Worm (Caenorhabditis elegans) whole organism, young adult: ENCODE data around the gene srd-44.

Source experiments
- B0035.1 ChIP-seq: sonication (generic microtip); optimal IDR thresholded peaks from 2 replicates; lab custom pipeline; 2016; ENCODE audit warnings: missing genetic modification characterization, mild to moderate bottlenecking, missing compliant biosample characterization, missing genotype, missing genetic modification reagents
- C06A6.2 ChIP-seq: fragments of 200-800 bp; sonication (Bioruptor generic); conservative IDR thresholded peaks from 2 replicates; pipeline ENCODE4 v1.3.6; 2022; ENCODE audit warnings: missing genetic modification characterization, missing compliant biosample characterization
- F33H1.4 ChIP-seq: fragments of 200-800 bp; sonication (Bioruptor generic); IDR thresholded peaks from 2 replicates; pipeline ENCODE4 v1.3.6; 2022; ENCODE audit warnings: missing genetic modification reagents, missing genetic modification characterization, missing compliant biosample characterization
- F49E8.2 ChIP-seq: sonication (generic microtip); optimal IDR thresholded peaks from 3 replicates; lab custom pipeline; 2017; ENCODE audit warnings: missing genetic modification characterization, mild to moderate bottlenecking, missing compliant biosample characterization, antibody characterized with exemption, moderate library complexity; ENCODE audit not compliant: insufficient read depth
- F52B5.7 ChIP-seq: sonication (generic microtip); optimal IDR thresholded peaks from 2 replicates; lab custom pipeline; 2016; ENCODE audit warnings: mild to moderate bottlenecking, missing genetic modification characterization, missing compliant biosample characterization
- F55B11.4 ChIP-seq: sonication (generic microtip); optimal IDR thresholded peaks from 2 replicates; lab custom pipeline; 2016; ENCODE audit warnings: missing compliant biosample characterization, missing genetic modification characterization, borderline replicate concordance; ENCODE audit not compliant: insufficient read depth
- F57A8.1 ChIP-seq: fragments of 200-800 bp; sonication (Bioruptor generic); optimal IDR thresholded peaks from 2 replicates; lab custom pipeline; 2018; ENCODE audit warnings: mild to moderate bottlenecking, missing genetic modification characterization, moderate library complexity, missing compliant biosample characterization
- F57C9.4 ChIP-seq: sonication (generic microtip); optimal IDR thresholded peaks from 2 replicates; lab custom pipeline; 2017; ENCODE audit warnings: mild to moderate bottlenecking, missing genetic modification characterization, missing compliant biosample characterization
- K11D2.4 ChIP-seq: fragments of 200-800 bp; sonication (Bioruptor generic); IDR thresholded peaks from 2 replicates; pipeline ENCODE4 v1.3.6; 2022; ENCODE audit warnings: missing genetic modification reagents, missing genetic modification characterization, missing compliant biosample characterization
- T07F8.4 ChIP-seq: sonication (generic microtip); optimal IDR thresholded peaks from 2 replicates; lab custom pipeline; 2016; ENCODE audit warnings: mild to moderate bottlenecking, missing genetic modification characterization, moderate library complexity, missing compliant biosample characterization
- Y79H2A.3 ChIP-seq: fragments of 200-800 bp; sonication (Bioruptor generic); conservative IDR thresholded peaks from 2 replicates; pipeline ENCODE4 v1.3.6; 2022; ENCODE audit warnings: missing genetic modification reagents, missing genetic modification characterization, missing compliant biosample characterization
- ZK185.1 ChIP-seq: sonication (generic microtip); optimal IDR thresholded peaks from 2 replicates; lab custom pipeline; 2016; ENCODE audit warnings: mild to moderate bottlenecking, missing genetic modification characterization, missing compliant biosample characterization; ENCODE audit not compliant: poor library complexity, severe bottlenecking
- ama-1 ChIP-seq, 3 experiments: fragments of 150-350 bp in 1 of 3; sonication (generic microtip) in 2 of 3; optimal IDR thresholded peaks; 2 replicates each; lab custom pipeline; 2014 to 2018; ENCODE audit warnings: missing biosample characterization in 2 of 3, missing genetic modification characterization in 2 of 3, missing genetic modification reagents in 2 of 3
- aptf-2 ChIP-seq: fragments of 200-800 bp; sonication (Bioruptor generic); conservative IDR thresholded peaks from 2 replicates; pipeline ENCODE4 v1.3.6; 2022; ENCODE audit warnings: missing genetic modification reagents, missing genetic modification characterization, missing compliant biosample characterization
- athp-1 ChIP-seq: sonication (generic microtip); optimal IDR thresholded peaks from 2 replicates; lab custom pipeline; 2017; ENCODE audit warnings: mild to moderate bottlenecking, missing genetic modification characterization, missing compliant biosample characterization
- attf-6 ChIP-seq: fragments of 200-800 bp; sonication (Bioruptor generic); IDR thresholded peaks from 2 replicates; pipeline ENCODE4 v1.3.6; 2022; ENCODE audit warnings: missing genetic modification reagents, missing genetic modification characterization, missing compliant biosample characterization
- bed-1 ChIP-seq: fragments of 200-800 bp; sonication (Bioruptor generic); IDR thresholded peaks from 2 replicates; pipeline ENCODE4 v1.3.6; 2022; ENCODE audit warnings: missing genetic modification reagents, missing genetic modification characterization, missing compliant biosample characterization
- bed-2 ChIP-seq: fragments of 200-800 bp; sonication (Bioruptor generic); IDR thresholded peaks from 2 replicates; pipeline ENCODE4 v1.3.6; 2022; ENCODE audit warnings: missing genetic modification reagents, missing genetic modification characterization, missing compliant biosample characterization
- ceh-91 ChIP-seq: fragments of 200-800 bp; sonication (Bioruptor generic); IDR thresholded peaks from 2 replicates; pipeline ENCODE4 v1.3.6; 2022; ENCODE audit warnings: missing genetic modification reagents, missing genetic modification characterization, missing compliant biosample characterization
- chd-7 ChIP-seq: sonication (generic microtip); optimal IDR thresholded peaks from 2 replicates; lab custom pipeline; 2016; ENCODE audit warnings: mild to moderate bottlenecking, missing genetic modification characterization, moderate library complexity, missing compliant biosample characterization
- die-1 ChIP-seq: sonication (generic microtip); optimal IDR thresholded peaks from 2 replicates; lab custom pipeline; 2016; ENCODE audit warnings: missing genotype, mild to moderate bottlenecking, missing genetic modification characterization, missing compliant biosample characterization
- efl-1 ChIP-seq: fragments of 150-350 bp; optimal IDR thresholded peaks from 2 replicates; lab custom pipeline; 2014; ENCODE audit warnings: missing biosample characterization, missing genetic modification reagents, missing genetic modification characterization
- egl-44 ChIP-seq: fragments of 200-800 bp; sonication (Bioruptor generic); IDR thresholded peaks from 2 replicates; pipeline ENCODE4 v1.3.6; 2022; ENCODE audit warnings: missing genetic modification reagents, missing genetic modification characterization, missing compliant biosample characterization
- ets-4 ChIP-seq: fragments of 200-800 bp; sonication (Bioruptor generic); optimal IDR thresholded peaks from 2 replicates; lab custom pipeline; 2018; ENCODE audit warnings: mild to moderate bottlenecking, missing genetic modification characterization, missing compliant biosample characterization
- fkh-3 ChIP-seq: sonication (generic microtip); optimal IDR thresholded peaks from 2 replicates; lab custom pipeline; 2016; ENCODE audit warnings: mild to moderate bottlenecking, missing genetic modification characterization, missing compliant biosample characterization
- gei-17 ChIP-seq: fragments of 200-800 bp; sonication (Bioruptor generic); optimal IDR thresholded peaks from 2 replicates; lab custom pipeline; 2018; ENCODE audit warnings: mild to moderate bottlenecking, missing genetic modification characterization, missing compliant biosample characterization
- hlh-12 ChIP-seq: sonication (generic microtip); optimal IDR thresholded peaks from 2 replicates; lab custom pipeline; 2016; ENCODE audit warnings: missing genetic modification characterization, missing compliant biosample characterization
- lin-54 ChIP-seq: fragments of 200-800 bp; sonication (Bioruptor generic); optimal IDR thresholded peaks from 2 replicates; lab custom pipeline; 2018; ENCODE audit warnings: mild to moderate bottlenecking, missing genetic modification characterization, missing compliant biosample characterization
- madf-10 ChIP-seq: sonication (generic microtip); optimal IDR thresholded peaks from 2 replicates; lab custom pipeline; 2016; ENCODE audit warnings: mild to moderate bottlenecking, missing genetic modification characterization, missing compliant biosample characterization
- madf-8 ChIP-seq: fragments of 200-800 bp; sonication (Bioruptor generic); conservative IDR thresholded peaks from 2 replicates; pipeline ENCODE4 v1.3.6; 2022; ENCODE audit warnings: missing genetic modification reagents, missing genetic modification characterization, missing compliant biosample characterization
- mcd-1 ChIP-seq: fragments of 200-800 bp; sonication (Bioruptor generic); IDR thresholded peaks from 2 replicates; pipeline ENCODE4 v1.3.6; 2022; ENCODE audit warnings: missing genetic modification reagents, missing genetic modification characterization, missing compliant biosample characterization
- mel-28 ChIP-seq: sonication (generic microtip); optimal IDR thresholded peaks from 2 replicates; lab custom pipeline; 2016; ENCODE audit warnings: borderline replicate concordance, mild to moderate bottlenecking, missing genetic modification characterization, missing compliant biosample characterization
- mes-4 ChIP-seq: sonication (generic microtip); optimal IDR thresholded peaks from 2 replicates; lab custom pipeline; 2016; ENCODE audit warnings: missing genotype, missing genetic modification characterization, missing compliant biosample characterization
- nfya-1 ChIP-seq: sonication (generic microtip); optimal IDR thresholded peaks from 2 replicates; lab custom pipeline; 2017; ENCODE audit warnings: antibody characterized with exemption, missing compliant biosample characterization, missing genetic modification characterization, borderline replicate concordance; ENCODE audit not compliant: insufficient read depth
- nfyb-1 ChIP-seq: fragments of 200-800 bp; sonication (Bioruptor generic); IDR thresholded peaks from 2 replicates; pipeline ENCODE4 v1.3.6; 2022; ENCODE audit warnings: missing genetic modification reagents, missing genetic modification characterization, missing compliant biosample characterization
- nhr-179 ChIP-seq: sonication (generic microtip); optimal IDR thresholded peaks from 2 replicates; lab custom pipeline; 2016; ENCODE audit warnings: mild to moderate bottlenecking, missing genetic modification characterization, missing compliant biosample characterization
- nhr-90 ChIP-seq: sonication (generic microtip); optimal IDR thresholded peaks from 2 replicates; lab custom pipeline; 2016; ENCODE audit warnings: missing genotype, mild to moderate bottlenecking, missing genetic modification characterization, missing compliant biosample characterization
- repo-1 ChIP-seq: sonication (generic microtip); optimal IDR thresholded peaks from 2 replicates; lab custom pipeline; 2017; ENCODE audit warnings: mild to moderate bottlenecking, missing genetic modification characterization, missing compliant biosample characterization
- snpc-4 ChIP-seq, 5 experiments: fragments of 150-350 bp in 1 of 5; sonication (generic microtip) in 4 of 5; optimal IDR thresholded peaks; 2 replicates each; lab custom pipeline; 2014 to 2018; ENCODE audit warnings: missing genetic modification characterization in 5 of 5, missing biosample characterization in 3 of 5, antibody characterized with exemption in 2 of 5, mild to moderate bottlenecking in 2 of 5, missing compliant biosample characterization in 2 of 5, missing genotype in 2 of 5, moderate library complexity in 2 of 5, missing genetic modification reagents in 1 of 5
- somi-1 ChIP-seq: fragments of 200-800 bp; sonication (Bioruptor generic); optimal IDR thresholded peaks from 2 replicates; lab custom pipeline; 2018; ENCODE audit warnings: mild to moderate bottlenecking, missing genetic modification characterization, missing compliant biosample characterization
- tlf-1 ChIP-seq: fragments of 200-800 bp; sonication (Bioruptor generic); optimal IDR thresholded peaks from 2 replicates; lab custom pipeline; 2018; ENCODE audit warnings: mild to moderate bottlenecking, missing genetic modification characterization, missing compliant biosample characterization
- unc-130 ChIP-seq: sonication (generic microtip); optimal IDR thresholded peaks from 2 replicates; lab custom pipeline; 2016; ENCODE audit warnings: missing genetic modification reagents, missing genetic modification characterization, missing compliant biosample characterization
- zfh-2 ChIP-seq: fragments of 200-800 bp; sonication (Bioruptor generic); conservative IDR thresholded peaks from 2 replicates; pipeline ENCODE4 v1.3.6; 2022; ENCODE audit warnings: missing genetic modification reagents, missing genetic modification characterization, missing compliant biosample characterization
- zim-3 ChIP-seq: sonication (generic microtip); optimal IDR thresholded peaks from 2 replicates; lab custom pipeline; 2017; ENCODE audit warnings: mild to moderate bottlenecking, missing genetic modification characterization, moderate library complexity, missing compliant biosample characterization
- ztf-22 ChIP-seq: fragments of 200-800 bp; sonication (Bioruptor generic); optimal IDR thresholded peaks from 2 replicates; lab custom pipeline; 2018; ENCODE audit warnings: mild to moderate bottlenecking, missing genetic modification characterization, moderate library complexity, missing compliant biosample characterization
- ztf-26 ChIP-seq: sonication (generic microtip); optimal IDR thresholded peaks from 2 replicates; lab custom pipeline; 2017; ENCODE audit warnings: missing genetic modification characterization, missing compliant biosample characterization
- ztf-6 ChIP-seq: fragments of 200-800 bp; sonication (Bioruptor generic); IDR thresholded peaks from 2 replicates; pipeline ENCODE4 v1.3.6; 2022; ENCODE audit warnings: missing genetic modification reagents, missing genetic modification characterization, missing compliant biosample characterization

The srd-44 gene

DNA sequence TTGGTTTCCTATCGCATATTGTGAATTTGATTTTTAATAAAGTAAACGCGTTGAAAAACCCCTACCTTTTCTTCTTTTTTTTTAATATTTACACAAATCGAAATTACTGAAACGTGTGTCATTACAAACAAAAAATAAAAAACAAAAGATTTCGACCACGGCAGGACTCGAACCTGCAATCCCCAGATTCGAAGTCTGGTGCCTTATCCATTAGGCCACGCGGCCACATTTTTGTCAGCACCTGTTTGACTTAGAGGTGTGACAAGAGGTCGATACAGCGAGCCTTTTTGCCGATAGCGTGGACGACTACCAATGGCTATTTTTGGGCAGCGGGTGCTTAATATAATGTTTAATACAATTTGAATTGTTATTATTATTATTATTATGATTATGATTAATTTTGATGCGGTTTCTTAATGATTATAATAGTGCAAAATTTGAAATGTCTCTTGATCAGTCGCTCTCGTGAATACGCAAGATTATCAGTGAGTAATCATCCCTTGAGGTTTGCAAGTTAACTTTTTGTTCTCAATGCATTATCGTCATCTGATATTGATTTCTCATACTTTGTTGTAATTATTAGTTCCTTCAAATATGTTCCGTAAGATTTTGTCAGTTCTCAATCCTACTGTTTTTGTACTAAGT, at the start of gene srd-44:
srd-44 (plus strand) TSS at position 595 of the 645 bp plus-strand sequence.
- no peak for TF ChIP-seq zim-3
- no peak for TF ChIP-seq nhr-179 (tag; lab: Kevin White, UChicago)
- no peak for TF ChIP-seq lin-54 (GFP tag; lab: Kevin White, UChicago)
- peak; percentile 36 for TF ChIP-seq madf-10
- TF ChIP-seq F57C9.4 (tag; lab: Kevin White, UChicago): no peak
- TF ChIP-seq aptf-2 (GFP tag; lab: Robert Waterston, UW): no peak
- no peak for TF ChIP-seq egl-44 (GFP tag; lab: Robert Waterston, UW)
- TF ChIP-seq ceh-91 (GFP tag; lab: Robert Waterston, UW): no peak
- peak; percentile 52 for TF ChIP-seq T07F8.4 (tag; lab: Kevin White, UChicago)
- peak; percentile 56 for TF ChIP-seq snpc-4 (GFP tag; optimal IDR thresholded peaks at IDR 0.05; lab: Kevin White, UChicago)
- no peak for TF ChIP-seq snpc-4 (tag; optimal IDR thresholded peaks at IDR 0.05; lab: Kevin White, UChicago)
- TF ChIP-seq nfya-1 (tag; lab: Kevin White, UChicago): no peak
- TF ChIP-seq ztf-22: no peak
- no peak for TF ChIP-seq zfh-2 (GFP tag; lab: Robert Waterston, UW)
- TF ChIP-seq ama-1 (optimal IDR thresholded peaks at IDR 0.05; lab: Kevin White, UChicago): no peak
- TF ChIP-seq ama-1 (GFP tag; optimal IDR thresholded peaks at IDR 0.05; lab: Kevin White, UChicago): no peak
- peak; percentile 58 for TF ChIP-seq nhr-90 (tag; lab: Kevin White, UChicago)
- TF ChIP-seq gei-17: no peak
- no peak for TF ChIP-seq bed-2 (GFP tag; lab: Robert Waterston, UW)
- TF ChIP-seq F57A8.1 (GFP tag; lab: Kevin White, UChicago): no peak
- TF ChIP-seq mel-28 (tag; lab: Kevin White, UChicago): no peak
- no peak for TF ChIP-seq attf-6 (GFP tag; lab: Robert Waterston, UW)
- no peak for TF ChIP-seq F55B11.4 (tag; lab: Kevin White, UChicago)
- no peak for TF ChIP-seq F49E8.2 (tag; lab: Kevin White, UChicago)
- peak; percentile 63 for TF ChIP-seq ztf-26 (tag; lab: Kevin White, UChicago)
- TF ChIP-seq mcd-1: no peak
- peak; percentile 18 for TF ChIP-seq unc-130
- no peak for TF ChIP-seq mes-4 (tag; lab: Kevin White, UChicago)
- no peak for TF ChIP-seq madf-8 (GFP tag; lab: Robert Waterston, UW)
- no peak for TF ChIP-seq K11D2.4 (GFP tag; lab: Robert Waterston, UW)
- TF ChIP-seq C06A6.2 (GFP tag; lab: Robert Waterston, UW): no peak
- TF ChIP-seq hlh-12 (tag; lab: Kevin White, UChicago): no peak
- peak; percentile 83 for TF ChIP-seq ZK185.1 (tag; lab: Kevin White, UChicago)
- no peak for TF ChIP-seq F52B5.7 (tag; lab: Kevin White, UChicago)
- no peak for TF ChIP-seq efl-1 (GFP tag; lab: Kevin White, UChicago)
- no peak for TF ChIP-seq somi-1 (GFP tag; lab: Kevin White, UChicago)
- TF ChIP-seq fkh-3 (tag; lab: Kevin White, UChicago): no peak
- TF ChIP-seq ets-4: no peak
- TF ChIP-seq nfyb-1: 0 out of 2 replicates have a peak, but pooled peaks have one; percentile 45
- no peak for TF ChIP-seq repo-1 (tag; lab: Kevin White, UChicago)
- TF ChIP-seq B0035.1 (tag; lab: Kevin White, UChicago): peak; percentile 16
- no peak for TF ChIP-seq chd-7 (tag; lab: Kevin White, UChicago)
- TF ChIP-seq Y79H2A.3 (GFP tag; lab: Robert Waterston, UW): no peak
- peak; percentile 71 for TF ChIP-seq die-1 (tag; lab: Kevin White, UChicago)
- no peak for TF ChIP-seq bed-1 (GFP tag; lab: Robert Waterston, UW)
- no peak for TF ChIP-seq tlf-1 (GFP tag; lab: Kevin White, UChicago)
- no peak for TF ChIP-seq F33H1.4 (GFP tag; lab: Robert Waterston, UW)
- peak; percentile 45 for TF ChIP-seq athp-1
- 0 out of 2 replicates have a peak, but pooled peaks have one; percentile 22 for TF ChIP-seq ztf-6 (GFP tag; lab: Robert Waterston, UW)
